Worm (Caenorhabditis elegans) whole organism, L4/young adult: ENCODE results near the gene T20G5.13.

Experiments
- W03F9.2 ChIP-seq: fragments of 150-350 bp; optimal IDR thresholded peaks from 2 replicates; lab custom pipeline; 2014; ENCODE audit warnings: missing biosample characterization, missing genetic modification characterization
- dao-5 ChIP-seq: sonication (generic microtip); optimal IDR thresholded peaks from 2 replicates; lab custom pipeline; 2016; ENCODE audit warnings: missing genotype, missing genetic modification characterization, moderate library complexity, missing compliant biosample characterization
- him-1 ChIP-seq: sonication (generic microtip); optimal IDR thresholded peaks from 2 replicates; lab custom pipeline; 2016; ENCODE audit warnings: missing genotype, missing genetic modification reagents, missing genetic modification characterization, missing compliant biosample characterization

DNA sequence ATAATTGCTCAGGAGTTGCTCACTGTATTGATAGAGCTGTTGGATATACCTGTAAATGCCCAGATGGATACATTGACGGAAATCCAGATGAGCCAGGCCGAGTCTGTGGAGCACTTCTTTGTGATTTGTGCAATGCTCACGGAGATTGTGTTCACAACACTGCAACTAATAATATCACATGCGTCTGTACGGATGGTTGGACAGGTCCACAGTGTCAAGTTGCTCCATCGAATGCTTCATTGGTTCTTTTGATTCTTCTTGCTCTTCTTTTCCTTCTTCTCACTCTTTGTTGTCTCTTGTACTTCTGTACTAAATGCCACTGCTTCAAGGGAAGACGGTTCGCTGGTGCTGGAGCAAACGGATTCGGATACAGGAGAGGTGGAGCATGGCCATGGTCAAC is 19.3 kb downstream of the T20G5.13 start:
- TF ChIP-seq him-1 (tag; lab: Kevin White, UChicago) (no peak), W03F9.2 (no peak), dao-5 (no peak)
